Worm (Caenorhabditis elegans) whole organism, young adult: ENCODE measurements around the gene C23H4.6.

ENCODE experiments used
- C17E4.6 ChIP-seq: fragments of 200-800 bp; sonication (Bioruptor generic); IDR thresholded peaks from 2 replicates; pipeline ENCODE4 v1.3.6; 2022; ENCODE audit warnings: missing genetic modification reagents, missing genetic modification characterization, missing compliant biosample characterization
- F23B12.7 ChIP-seq: sonication (generic microtip); optimal IDR thresholded peaks from 2 replicates; lab custom pipeline; 2017; ENCODE audit warnings: missing genetic modification characterization, mild to moderate bottlenecking, missing compliant biosample characterization, antibody characterized with exemption, moderate library complexity; ENCODE audit not compliant: insufficient read depth
- F33H1.4 ChIP-seq: fragments of 200-800 bp; sonication (Bioruptor generic); IDR thresholded peaks from 2 replicates; pipeline ENCODE4 v1.3.6; 2022; ENCODE audit warnings: missing genetic modification reagents, missing genetic modification characterization, missing compliant biosample characterization
- K11D2.4 ChIP-seq: fragments of 200-800 bp; sonication (Bioruptor generic); IDR thresholded peaks from 2 replicates; pipeline ENCODE4 v1.3.6; 2022; ENCODE audit warnings: missing genetic modification reagents, missing genetic modification characterization, missing compliant biosample characterization
- K12H6.12 ChIP-seq: fragments of 200-800 bp; sonication (Bioruptor generic); optimal IDR thresholded peaks from 2 replicates; lab custom pipeline; 2018; ENCODE audit warnings: mild to moderate bottlenecking, missing genetic modification characterization, missing compliant biosample characterization
- ama-1 ChIP-seq, 3 experiments: fragments of 150-350 bp in 1 of 3; sonication (generic microtip) in 2 of 3; optimal IDR thresholded peaks; 2 replicates each; lab custom pipeline; 2014 to 2018; ENCODE audit warnings: missing biosample characterization in 2 of 3, missing genetic modification characterization in 2 of 3, missing genetic modification reagents in 2 of 3
- aptf-3 ChIP-seq: fragments of 200-800 bp; sonication (Bioruptor generic); IDR thresholded peaks from 2 replicates; pipeline ENCODE4 v1.3.6; 2022; ENCODE audit warnings: missing genetic modification characterization, missing compliant biosample characterization
- cebp-1 ChIP-seq, 2 experiments: fragments of 200-800 bp in 1 of 2; sonication (Bioruptor generic) in 1 of 2; sonication (generic microtip) in 1 of 2; IDR thresholded peaks in 1 of 2; optimal IDR thresholded peaks in 1 of 2; 2 replicates each; pipeline versions ENCODE4 v1.3.6 to Lab custom; 2017 to 2022; ENCODE audit warnings: missing compliant biosample characterization in 2 of 2, missing genetic modification characterization in 2 of 2, mild to moderate bottlenecking in 1 of 2, missing genetic modification reagents in 1 of 2, moderate library complexity in 1 of 2
- ceh-40 ChIP-seq: fragments of 200-800 bp; sonication (Bioruptor generic); IDR thresholded peaks from 2 replicates; pipeline ENCODE4 v1.3.6; 2022; ENCODE audit warnings: missing genetic modification characterization, missing compliant biosample characterization
- ceh-79 ChIP-seq: sonication (generic microtip); optimal IDR thresholded peaks from 2 replicates; lab custom pipeline; 2017; ENCODE audit warnings: mild to moderate bottlenecking, missing genetic modification characterization, missing compliant biosample characterization
- chd-7 ChIP-seq: sonication (generic microtip); optimal IDR thresholded peaks from 2 replicates; lab custom pipeline; 2016; ENCODE audit warnings: mild to moderate bottlenecking, missing genetic modification characterization, moderate library complexity, missing compliant biosample characterization
- die-1 ChIP-seq: sonication (generic microtip); optimal IDR thresholded peaks from 2 replicates; lab custom pipeline; 2016; ENCODE audit warnings: missing genotype, mild to moderate bottlenecking, missing genetic modification characterization, missing compliant biosample characterization
- efl-1 ChIP-seq: fragments of 150-350 bp; optimal IDR thresholded peaks from 2 replicates; lab custom pipeline; 2014; ENCODE audit warnings: missing biosample characterization, missing genetic modification reagents, missing genetic modification characterization
- hmg-1.2 ChIP-seq: fragments of 200-800 bp; sonication (Bioruptor generic); IDR thresholded peaks from 2 replicates; pipeline ENCODE4 v1.3.6; 2022; ENCODE audit warnings: missing genetic modification reagents, missing genetic modification characterization, missing compliant biosample characterization
- let-607 ChIP-seq, 2 experiments: fragments of 200-800 bp in 1 of 2; sonication (Bioruptor generic) in 1 of 2; sonication (generic microtip) in 1 of 2; optimal IDR thresholded peaks; 2 replicates each; lab custom pipeline; 2016 to 2018; ENCODE audit warnings: mild to moderate bottlenecking in 2 of 2, missing compliant biosample characterization in 2 of 2, missing genetic modification characterization in 2 of 2, moderate library complexity in 2 of 2, missing genotype in 1 of 2
- lin-26 ChIP-seq: fragments of 200-800 bp; sonication (Bioruptor generic); IDR thresholded peaks from 2 replicates; pipeline ENCODE4 v1.3.6; 2022; ENCODE audit warnings: missing genetic modification reagents, missing genetic modification characterization, missing compliant biosample characterization
- lin-40 ChIP-seq: sonication (generic microtip); optimal IDR thresholded peaks from 2 replicates; lab custom pipeline; 2016; ENCODE audit warnings: missing genetic modification characterization, mild to moderate bottlenecking, missing compliant biosample characterization, missing genotype, missing genetic modification reagents
- mcd-1 ChIP-seq: fragments of 200-800 bp; sonication (Bioruptor generic); IDR thresholded peaks from 2 replicates; pipeline ENCODE4 v1.3.6; 2022; ENCODE audit warnings: missing genetic modification reagents, missing genetic modification characterization, missing compliant biosample characterization
- mel-28 ChIP-seq: sonication (generic microtip); optimal IDR thresholded peaks from 2 replicates; lab custom pipeline; 2016; ENCODE audit warnings: borderline replicate concordance, mild to moderate bottlenecking, missing genetic modification characterization, missing compliant biosample characterization
- nfya-1 ChIP-seq: sonication (generic microtip); optimal IDR thresholded peaks from 2 replicates; lab custom pipeline; 2017; ENCODE audit warnings: antibody characterized with exemption, missing compliant biosample characterization, missing genetic modification characterization, borderline replicate concordance; ENCODE audit not compliant: insufficient read depth
- nfya-2 ChIP-seq: fragments of 200-800 bp; sonication (Bioruptor generic); IDR thresholded peaks from 2 replicates; pipeline ENCODE4 v1.3.6; 2022; ENCODE audit warnings: missing genetic modification reagents, missing genetic modification characterization, missing compliant biosample characterization
- nhr-80 ChIP-seq: sonication (generic microtip); optimal IDR thresholded peaks from 2 replicates; lab custom pipeline; 2016; ENCODE audit warnings: missing genetic modification characterization, missing compliant biosample characterization
- nhr-90 ChIP-seq: sonication (generic microtip); optimal IDR thresholded peaks from 2 replicates; lab custom pipeline; 2016; ENCODE audit warnings: missing genotype, mild to moderate bottlenecking, missing genetic modification characterization, missing compliant biosample characterization
- pha-4 ChIP-seq: fragments of 150-350 bp; sonication (generic microtip); optimal IDR thresholded peaks from 2 replicates; lab custom pipeline; 2014; ENCODE audit warnings: missing biosample characterization, missing genetic modification reagents, missing genetic modification characterization
- rec-8 ChIP-seq, 2 experiments: sonication (generic microtip); optimal IDR thresholded peaks; 2 replicates each; lab custom pipeline; 2016; ENCODE audit warnings: mild to moderate bottlenecking in 2 of 2, missing genetic modification characterization in 2 of 2, missing genetic modification reagents in 2 of 2, missing genotype in 2 of 2, missing biosample characterization in 1 of 2, missing compliant biosample characterization in 1 of 2, moderate library complexity in 1 of 2
- repo-1 ChIP-seq: sonication (generic microtip); optimal IDR thresholded peaks from 2 replicates; lab custom pipeline; 2017; ENCODE audit warnings: mild to moderate bottlenecking, missing genetic modification characterization, missing compliant biosample characterization
- snpc-4 ChIP-seq, 5 experiments: fragments of 150-350 bp in 1 of 5; sonication (generic microtip) in 4 of 5; optimal IDR thresholded peaks; 2 replicates each; lab custom pipeline; 2014 to 2018; ENCODE audit warnings: missing genetic modification characterization in 5 of 5, missing biosample characterization in 3 of 5, antibody characterized with exemption in 2 of 5, mild to moderate bottlenecking in 2 of 5, missing compliant biosample characterization in 2 of 5, missing genotype in 2 of 5, moderate library complexity in 2 of 5, missing genetic modification reagents in 1 of 5
- somi-1 ChIP-seq: fragments of 200-800 bp; sonication (Bioruptor generic); optimal IDR thresholded peaks from 2 replicates; lab custom pipeline; 2018; ENCODE audit warnings: mild to moderate bottlenecking, missing genetic modification characterization, missing compliant biosample characterization
- sptf-2 ChIP-seq: fragments of 200-800 bp; sonication (Bioruptor generic); optimal IDR thresholded peaks from 2 replicates; lab custom pipeline; 2018; ENCODE audit warnings: mild to moderate bottlenecking, missing genetic modification characterization, missing compliant biosample characterization
- tlf-1 ChIP-seq: fragments of 200-800 bp; sonication (Bioruptor generic); optimal IDR thresholded peaks from 2 replicates; lab custom pipeline; 2018; ENCODE audit warnings: mild to moderate bottlenecking, missing genetic modification characterization, missing compliant biosample characterization
- xnd-1 ChIP-seq: sonication (generic microtip); optimal IDR thresholded peaks from 2 replicates; lab custom pipeline; 2016; ENCODE audit warnings: missing genotype, missing genetic modification reagents, missing genetic modification characterization, missing compliant biosample characterization
- ztf-18 ChIP-seq: sonication (generic microtip); optimal IDR thresholded peaks from 2 replicates; lab custom pipeline; 2016; ENCODE audit warnings: missing genotype, mild to moderate bottlenecking, missing genetic modification characterization, missing compliant biosample characterization

The C23H4.6 gene

ce11 chrX:12235388-12235787, at the start of gene C23H4.6:
TSS of gene C23H4.6 (plus strand) at chrX:12235606.
- TF ChIP-seq ztf-18 (tag; lab: Kevin White, UChicago): no peak
- no peak for TF ChIP-seq aptf-3 (GFP tag; lab: Robert Waterston, UW)
- TF ChIP-seq F33H1.4 (GFP tag; lab: Robert Waterston, UW): no peak
- TF ChIP-seq nfya-1: no peak
- TF ChIP-seq mel-28 (tag; lab: Kevin White, UChicago): no peak
- TF ChIP-seq chd-7 (tag; lab: Kevin White, UChicago): no peak
- TF ChIP-seq let-607 (tag; optimal IDR thresholded peaks at IDR 0.05; lab: Kevin White, UChicago): no peak
- TF ChIP-seq nhr-80 (tag; lab: Kevin White, UChicago): no peak
- TF ChIP-seq sptf-2 (GFP tag; lab: Kevin White, UChicago): no peak
- TF ChIP-seq, all 124 proteins: peak for 0

DNA sequence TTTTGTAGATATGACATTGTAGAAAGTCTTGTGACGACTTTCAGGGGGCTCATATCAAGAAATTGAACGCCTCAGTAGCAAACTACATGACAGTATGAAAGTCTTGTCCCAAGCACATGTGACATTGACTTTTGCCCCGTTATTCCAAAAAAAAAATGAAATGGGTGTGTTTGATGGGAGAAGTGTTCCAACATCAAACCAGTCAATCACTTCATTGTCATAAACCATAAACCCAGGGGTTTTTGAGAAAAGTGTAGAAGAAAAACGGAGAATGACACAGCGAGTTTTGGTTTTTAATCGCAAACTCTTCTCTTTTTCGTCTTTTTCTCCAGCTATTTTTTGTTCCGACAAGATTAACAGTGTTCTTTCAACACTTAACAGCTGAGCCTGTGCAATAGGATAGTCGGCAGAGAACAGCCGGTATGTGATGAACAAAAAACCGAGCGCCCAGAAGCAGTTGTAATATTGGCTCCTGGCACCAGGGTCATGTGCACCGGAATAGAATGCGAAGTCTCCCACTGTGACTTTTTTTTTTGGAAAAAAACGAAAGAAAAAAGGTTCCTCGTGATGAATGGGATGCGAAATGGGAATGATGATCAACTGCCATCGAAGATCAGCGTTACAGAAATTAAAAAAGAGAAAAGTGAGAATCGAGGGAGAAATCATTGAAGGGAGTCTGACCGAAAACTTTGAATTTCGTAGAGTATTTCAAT, 49.4 kb upstream of the C23H4.6 start:
- TF ChIP-seq F23B12.7 (tag; lab: Kevin White, UChicago) (no peak), C17E4.6 (no peak), ceh-79 (tag; lab: Kevin White, UChicago) (no peak), cebp-1 (GFP tag; IDR thresholded peaks at IDR 0.05; lab: Robert Waterston, UW) (no peak), cebp-1 (tag; optimal IDR thresholded peaks at IDR 0.05; lab: Kevin White, UChicago) (peak; percentile 52), ama-1 (optimal IDR thresholded peaks at IDR 0.05; lab: Kevin White, UChicago) (no peak), ama-1 (GFP tag; optimal IDR thresholded peaks at IDR 0.05; lab: Kevin White, UChicago) (no peak), K12H6.12 (tag; lab: Kevin White, UChicago) (peak; percentile 53), nhr-80 (tag; lab: Kevin White, UChicago) (peak; percentile 80), die-1 (tag; lab: Kevin White, UChicago) (no peak), efl-1 (GFP tag; lab: Kevin White, UChicago) (no peak), rec-8 (tag; optimal IDR thresholded peaks at IDR 0.05; lab: Kevin White, UChicago) (no peak), lin-26 (GFP tag; lab: Robert Waterston, UW) (peak; percentile 38; the same call in 1 of the 2 replicates), F33H1.4 (GFP tag; lab: Robert Waterston, UW) (no peak), nfya-2 (no peak), K11D2.4 (GFP tag; lab: Robert Waterston, UW) (peak; percentile 74; the same call in 1 of the 2 replicates), snpc-4 (GFP tag; optimal IDR thresholded peaks at IDR 0.05; lab: Kevin White, UChicago) (no peak), snpc-4 (tag; optimal IDR thresholded peaks at IDR 0.05; lab: Kevin White, UChicago) (no peak), tlf-1 (GFP tag; lab: Kevin White, UChicago) (no peak), lin-40 (tag; lab: Kevin White, UChicago) (peak; percentile 14), mcd-1 (no peak), hmg-1.2 (0 out of 2 replicates have a peak, but pooled peaks have one; percentile 6), pha-4 (no peak), xnd-1 (tag; lab: Kevin White, UChicago) (no peak), ceh-40 (GFP tag; lab: Robert Waterston, UW) (no peak), somi-1 (peak; percentile 21), repo-1 (tag; lab: Kevin White, UChicago) (no peak)
- TF ChIP-seq, all 124 proteins: peak for 8

ce11 chrX:12186592-12186991, 48.8 kb upstream of the C23H4.6 start:
- no peak for TF ChIP-seq hmg-1.2
- no peak for TF ChIP-seq nhr-90 (tag; lab: Kevin White, UChicago)
